Worm (Caenorhabditis elegans): ENCODE data around the gene ril-1.

DNA sequence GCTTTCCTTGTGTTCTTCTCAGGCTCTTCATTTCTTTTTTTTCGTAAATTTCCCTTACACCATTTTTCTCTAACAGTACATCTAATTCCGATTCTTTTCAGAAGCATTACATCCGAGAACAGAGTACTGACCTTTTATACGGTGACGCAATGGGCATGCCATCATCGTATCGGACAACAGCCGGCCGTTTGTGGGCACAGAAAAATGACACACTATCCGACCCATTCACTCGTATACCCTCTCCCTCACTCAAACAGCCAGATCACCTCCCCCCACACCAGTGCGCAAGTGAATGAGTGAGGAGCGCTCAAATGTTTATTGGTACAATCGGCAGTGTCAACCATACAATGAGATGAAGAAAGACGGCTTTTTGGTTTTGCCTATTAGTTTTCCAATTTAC lies 22.8 kb downstream of the ril-1 start, which contains the start of gene R02D5.24:
- TF ChIP-seq zfh-2 (GFP tag; conservative IDR thresholded peaks at IDR 0.05): no peak
- TF ChIP-seq unc-130 (GFP tag; optimal IDR thresholded peaks at IDR 0.05): no peak
- TF ChIP-seq tbx-9 (tag; optimal IDR thresholded peaks at IDR 0.05; ENCODE audit: borderline replicate concordance): no peak
- TF ChIP-seq mxl-1 (tag; optimal IDR thresholded peaks at IDR 0.05): no peak
- TF ChIP-seq xnd-1 (tag; optimal IDR thresholded peaks at IDR 0.05): no peak
- TF ChIP-seq fkh-3 (tag; optimal IDR thresholded peaks at IDR 0.05): no peak
- no peak for TF ChIP-seq ceh-40 (GFP tag; IDR thresholded peaks at IDR 0.05)

All from whole organism, young adult.